Worm (Caenorhabditis elegans) whole organism, L1 larva: ENCODE data around the gene cdd-1.

ENCODE experiments used
- F16B12.6 ChIP-seq: fragments of 150-350 bp; optimal IDR thresholded peaks from 2 replicates; lab custom pipeline; 2014; ENCODE audit warnings: missing biosample characterization, missing genetic modification characterization
- aha-1 ChIP-seq: fragments of 150-350 bp; optimal IDR thresholded peaks from 2 replicates; lab custom pipeline; 2014; ENCODE audit warnings: missing biosample characterization, missing genetic modification characterization
- alr-1 ChIP-seq: fragments of 200-800 bp; sonication (Bioruptor generic); optimal IDR thresholded peaks from 2 replicates; lab custom pipeline; 2018; ENCODE audit warnings: borderline replicate concordance, mild to moderate bottlenecking, missing genetic modification characterization, missing compliant biosample characterization
- aly-2 ChIP-seq: fragments of 150-350 bp; optimal IDR thresholded peaks from 2 replicates; lab custom pipeline; 2014; ENCODE audit warnings: missing biosample characterization, missing genetic modification characterization
- ama-1 ChIP-seq: fragments of 150-350 bp; optimal IDR thresholded peaks from 2 replicates; lab custom pipeline; 2014
- ceh-8 ChIP-seq: fragments of 200-800 bp; sonication (Bioruptor generic); optimal IDR thresholded peaks from 2 replicates; lab custom pipeline; 2018; ENCODE audit warnings: mild to moderate bottlenecking, missing genetic modification characterization, moderate library complexity, missing compliant biosample characterization
- ceh-82 ChIP-seq, 3 experiments: fragments of 150-350 bp in 1 of 3; sonication (generic microtip) in 2 of 3; optimal IDR thresholded peaks; 2 replicates each; lab custom pipeline; 2014 to 2017; ENCODE audit warnings: missing biosample characterization in 3 of 3, missing genetic modification characterization in 3 of 3
- ceh-88 ChIP-seq: fragments of 200-800 bp; sonication (Bioruptor generic); IDR thresholded peaks from 2 replicates; pipeline ENCODE4 v1.3.6; 2022; ENCODE audit warnings: missing genetic modification characterization, missing compliant biosample characterization
- ceh-90 ChIP-seq: sonication (generic microtip); optimal IDR thresholded peaks from 2 replicates; lab custom pipeline; 2016; ENCODE audit warnings: missing genetic modification characterization, missing compliant biosample characterization
- ces-1 ChIP-seq: fragments of 150-350 bp; optimal IDR thresholded peaks from 2 replicates; lab custom pipeline; 2014; ENCODE audit warnings: missing biosample characterization, missing genetic modification reagents, missing genetic modification characterization
- dsc-1 ChIP-seq: sonication (generic microtip); optimal IDR thresholded peaks from 2 replicates; lab custom pipeline; 2016; ENCODE audit warnings: mild to moderate bottlenecking, missing genetic modification characterization, missing compliant biosample characterization
- efl-3 ChIP-seq: fragments of 200-800 bp; sonication (Bioruptor generic); optimal IDR thresholded peaks from 2 replicates; lab custom pipeline; 2018; ENCODE audit warnings: mild to moderate bottlenecking, missing genetic modification characterization, missing compliant biosample characterization
- egl-27 ChIP-seq, 2 experiments: fragments of 150-350 bp in 1 of 2; sonication (generic microtip); optimal IDR thresholded peaks; 3 replicates each; lab custom pipeline; 2017 to 2018; ENCODE audit warnings: missing biosample characterization in 2 of 2, missing genetic modification characterization in 2 of 2, missing genetic modification reagents in 2 of 2
- elt-2 ChIP-seq: sonication (generic microtip); optimal IDR thresholded peaks from 2 replicates; lab custom pipeline; 2016; ENCODE audit warnings: missing genetic modification characterization, mild to moderate bottlenecking, inconsistent platforms, missing compliant biosample characterization, missing genetic modification reagents
- elt-3 ChIP-seq, 6 experiments: fragments of 150-350 bp in 1 of 6; sonication (generic microtip); optimal IDR thresholded peaks; 2 replicates each; lab custom pipeline; 2017 to 2018; ENCODE audit warnings: missing biosample characterization in 6 of 6, missing genetic modification characterization in 6 of 6, inconsistent platforms in 1 of 6
- ets-5 ChIP-seq: fragments of 200-800 bp; sonication (Bioruptor generic); IDR thresholded peaks from 2 replicates; pipeline ENCODE4 v1.3.6; 2022; ENCODE audit warnings: missing genetic modification characterization, missing compliant biosample characterization
- fkh-10 ChIP-seq: sonication (generic microtip); optimal IDR thresholded peaks from 2 replicates; lab custom pipeline; 2017; ENCODE audit warnings: missing biosample characterization, missing genetic modification reagents, missing genetic modification characterization
- fkh-4 ChIP-seq: sonication (generic microtip); optimal IDR thresholded peaks from 2 replicates; lab custom pipeline; 2016; ENCODE audit warnings: missing compliant biosample characterization, missing genetic modification characterization, borderline replicate concordance
- fos-1 ChIP-seq: fragments of 150-350 bp; optimal IDR thresholded peaks from 2 replicates; lab custom pipeline; 2014; ENCODE audit warnings: missing biosample characterization, missing genetic modification characterization
- hlh-17 ChIP-seq: fragments of 200-800 bp; sonication (Bioruptor generic); optimal IDR thresholded peaks from 2 replicates; lab custom pipeline; 2018; ENCODE audit warnings: missing genetic modification characterization, mild to moderate bottlenecking, missing compliant biosample characterization, moderate library complexity, borderline replicate concordance
- hlh-4 ChIP-seq: sonication (generic microtip); optimal IDR thresholded peaks from 2 replicates; lab custom pipeline; 2016; ENCODE audit warnings: mild to moderate bottlenecking, missing genetic modification characterization, missing compliant biosample characterization
- irx-1 ChIP-seq: sonication (generic microtip); optimal IDR thresholded peaks from 2 replicates; lab custom pipeline; 2016; ENCODE audit warnings: missing genetic modification characterization, missing compliant biosample characterization
- isw-1 ChIP-seq: fragments of 200-800 bp; sonication (Bioruptor generic); IDR thresholded peaks from 2 replicates; pipeline ENCODE4 v1.3.6; 2022; ENCODE audit warnings: missing genetic modification characterization, missing compliant biosample characterization
- jun-1 ChIP-seq: fragments of 150-350 bp; optimal IDR thresholded peaks from 2 replicates; lab custom pipeline; 2014; ENCODE audit warnings: missing biosample characterization, missing genetic modification reagents, missing genetic modification characterization
- lin-13 ChIP-seq: fragments of 150-350 bp; optimal IDR thresholded peaks from 2 replicates; lab custom pipeline; 2014; ENCODE audit warnings: missing biosample characterization, missing genetic modification reagents, missing genetic modification characterization
- lin-14 ChIP-seq: fragments of 200-800 bp; sonication (Bioruptor generic); optimal IDR thresholded peaks from 2 replicates; lab custom pipeline; 2018; ENCODE audit warnings: mild to moderate bottlenecking, missing genetic modification characterization, moderate library complexity, missing compliant biosample characterization
- lin-15B ChIP-seq: fragments of 150-350 bp; sonication (generic microtip); optimal IDR thresholded peaks from 3 replicates; lab custom pipeline; 2014; ENCODE audit warnings: missing biosample characterization, missing genetic modification characterization
- lin-35 ChIP-seq, 2 experiments: fragments of 150-350 bp; optimal IDR thresholded peaks; 2 replicates each; lab custom pipeline; 2014; ENCODE audit warnings: missing biosample characterization in 2 of 2, missing genetic modification characterization in 2 of 2, missing genetic modification reagents in 2 of 2
- lin-39 ChIP-seq: fragments of 150-350 bp; optimal IDR thresholded peaks from 2 replicates; lab custom pipeline; 2014; ENCODE audit warnings: missing biosample characterization, missing genetic modification reagents, missing genetic modification characterization
- lsy-2 ChIP-seq, 2 experiments: fragments of 150-350 bp; optimal IDR thresholded peaks; 2 replicates each; lab custom pipeline; 2014; ENCODE audit warnings: missing biosample characterization in 2 of 2, missing genetic modification characterization in 2 of 2
- mab-9 ChIP-seq: fragments of 200-800 bp; sonication (Bioruptor generic); IDR thresholded peaks from 2 replicates; pipeline ENCODE4 v1.3.6; 2022; ENCODE audit warnings: missing genetic modification reagents, missing genetic modification characterization, missing compliant biosample characterization
- nhr-19 ChIP-seq: fragments of 200-800 bp; sonication (Bioruptor generic); conservative IDR thresholded peaks from 2 replicates; pipeline ENCODE4 v1.3.6; 2022; ENCODE audit warnings: missing genetic modification characterization, missing compliant biosample characterization
- nhr-20 ChIP-seq: sonication (generic microtip); optimal IDR thresholded peaks from 2 replicates; lab custom pipeline; 2016; ENCODE audit warnings: mild to moderate bottlenecking, missing genetic modification characterization, missing compliant biosample characterization
- nhr-237 ChIP-seq: fragments of 150-350 bp; optimal IDR thresholded peaks from 2 replicates; lab custom pipeline; 2014; ENCODE audit warnings: missing biosample characterization, missing genetic modification characterization
- nhr-28 ChIP-seq: fragments of 150-350 bp; optimal IDR thresholded peaks from 2 replicates; lab custom pipeline; 2014; ENCODE audit warnings: missing biosample characterization, missing genetic modification characterization
- nhr-76 ChIP-seq: sonication (generic microtip); optimal IDR thresholded peaks from 2 replicates; lab custom pipeline; 2017; ENCODE audit warnings: missing biosample characterization, missing genetic modification characterization
- nhr-90 ChIP-seq: sonication (generic microtip); optimal IDR thresholded peaks from 2 replicates; lab custom pipeline; 2016; ENCODE audit warnings: mild to moderate bottlenecking, missing genetic modification characterization, missing compliant biosample characterization; ENCODE audit not compliant: poor library complexity
- pag-3 ChIP-seq: sonication (generic microtip); optimal IDR thresholded peaks from 2 replicates; lab custom pipeline; 2017; ENCODE audit warnings: missing genetic modification characterization, mild to moderate bottlenecking, missing compliant biosample characterization, antibody characterized with exemption, borderline replicate concordance; ENCODE audit not compliant: insufficient read depth
- pax-3 ChIP-seq: fragments of 200-800 bp; sonication (Bioruptor generic); optimal IDR thresholded peaks from 2 replicates; lab custom pipeline; 2018; ENCODE audit warnings: mild to moderate bottlenecking, missing genetic modification characterization, moderate library complexity, missing compliant biosample characterization
- pqm-1 ChIP-seq: sonication (generic microtip); optimal IDR thresholded peaks from 3 replicates; lab custom pipeline; 2017; ENCODE audit warnings: missing biosample characterization, missing genetic modification characterization
- rnt-1 ChIP-seq: sonication (generic microtip); optimal IDR thresholded peaks from 2 replicates; lab custom pipeline; 2016; ENCODE audit warnings: mild to moderate bottlenecking, missing genetic modification characterization, moderate library complexity, missing compliant biosample characterization
- skn-1 ChIP-seq: fragments of 150-350 bp; optimal IDR thresholded peaks from 2 replicates; lab custom pipeline; 2014; ENCODE audit warnings: missing biosample characterization, missing genetic modification characterization
- snu-23 ChIP-seq: sonication (generic microtip); optimal IDR thresholded peaks from 2 replicates; lab custom pipeline; 2016; ENCODE audit warnings: missing genetic modification characterization, missing compliant biosample characterization
- sup-37 ChIP-seq: fragments of 200-800 bp; sonication (Bioruptor generic); optimal IDR thresholded peaks from 2 replicates; lab custom pipeline; 2018; ENCODE audit warnings: mild to moderate bottlenecking, missing genetic modification characterization, missing compliant biosample characterization
- tbx-2 ChIP-seq: sonication (generic microtip); optimal IDR thresholded peaks from 2 replicates; lab custom pipeline; 2016; ENCODE audit warnings: missing genetic modification characterization, missing compliant biosample characterization
- unc-130 ChIP-seq: fragments of 150-350 bp; optimal IDR thresholded peaks from 2 replicates; lab custom pipeline; 2017; ENCODE audit warnings: missing biosample characterization, missing genetic modification characterization, inconsistent platforms
- unc-30 ChIP-seq: sonication (generic microtip); optimal IDR thresholded peaks from 2 replicates; lab custom pipeline; 2017; ENCODE audit warnings: missing biosample characterization, missing genetic modification characterization
- unc-62 ChIP-seq: fragments of 150-350 bp; optimal IDR thresholded peaks from 2 replicates; lab custom pipeline; 2014; ENCODE audit warnings: missing biosample characterization, missing genetic modification reagents, missing genetic modification characterization
- unc-86 ChIP-seq: sonication (generic microtip); optimal IDR thresholded peaks from 2 replicates; lab custom pipeline; 2016; ENCODE audit warnings: missing genetic modification characterization, missing compliant biosample characterization
- unc-98 ChIP-seq: fragments of 200-800 bp; sonication (Bioruptor generic); IDR thresholded peaks from 2 replicates; pipeline ENCODE4 v1.3.6; 2022; ENCODE audit warnings: missing genetic modification characterization, missing compliant biosample characterization
- zag-1 ChIP-seq: fragments of 150-350 bp; optimal IDR thresholded peaks from 2 replicates; lab custom pipeline; 2014; ENCODE audit warnings: missing biosample characterization, missing genetic modification characterization
- zip-4 ChIP-seq: fragments of 200-800 bp; sonication (Bioruptor generic); optimal IDR thresholded peaks from 2 replicates; lab custom pipeline; 2018; ENCODE audit warnings: mild to moderate bottlenecking, missing genetic modification characterization, moderate library complexity, missing compliant biosample characterization
- ztf-4 ChIP-seq: fragments of 150-350 bp; optimal IDR thresholded peaks from 2 replicates; lab custom pipeline; 2014; ENCODE audit warnings: missing biosample characterization, missing genetic modification characterization

The cdd-1 gene

ce11 chrX:8163555-8163954 lies 47.4 kb downstream of the cdd-1 start:
- TF ChIP-seq pax-3 (tag; lab: Kevin White, UChicago) (no peak), nhr-28 (tag; lab: Kevin White, UChicago) (no peak), ets-5 (GFP tag; lab: Robert Waterston, UW) (no peak), efl-3 (GFP tag; lab: Kevin White, UChicago) (no peak), aha-1 (tag; lab: Kevin White, UChicago) (no peak), lin-14 (peak; percentile 88), irx-1 (tag; lab: Kevin White, UChicago) (no peak), nhr-19 (GFP tag; lab: Robert Waterston, UW) (peak; percentile 29; the same call in 1 of the 2 replicates), fkh-10 (GFP tag; lab: Kevin White, UChicago) (peak; percentile 62), elt-2 (tag; lab: Kevin White, UChicago) (no peak), dsc-1 (tag; lab: Kevin White, UChicago) (peak; percentile 39), mab-9 (GFP tag; lab: Robert Waterston, UW) (no peak), alr-1 (no peak), snu-23 (GFP tag; lab: Kevin White, UChicago) (peak; percentile 15), pag-3 (no peak), rnt-1 (tag; lab: Kevin White, UChicago) (no peak), egl-27 (tag; optimal IDR thresholded peaks at IDR 0.05; lab: Kevin White, UChicago) (no peak), nhr-76 (tag; lab: Kevin White, UChicago) (no peak), unc-62 (GFP tag; lab: Kevin White, UChicago) (no peak), hlh-4 (tag; lab: Kevin White, UChicago) (no peak), nhr-20 (tag; lab: Kevin White, UChicago) (no peak), zag-1 (tag; lab: Kevin White, UChicago) (no peak), ceh-8 (GFP tag; lab: Kevin White, UChicago) (peak; percentile 89), elt-3 (tag; optimal IDR thresholded peaks at IDR 0.05; lab: Kevin White, UChicago) (no peak), unc-130 (tag; lab: Kevin White, UChicago) (no peak), zip-4 (no peak), fos-1 (tag; lab: Kevin White, UChicago) (no peak), ama-1 (no peak), unc-86 (peak; percentile 30), jun-1 (tag; lab: Kevin White, UChicago) (no peak), hlh-17 (no peak), ceh-88 (GFP tag; lab: Robert Waterston, UW) (0 out of 2 replicates have a peak, but pooled peaks have one; percentile 37), tbx-2 (tag; lab: Kevin White, UChicago) (peak; percentile 7), lsy-2 (tag; optimal IDR thresholded peaks at IDR 0.05; lab: Kevin White, UChicago) (peak in 1 of 2 experiments; percentile 31), pqm-1 (tag; lab: Kevin White, UChicago) (no peak), ceh-90 (tag; lab: Kevin White, UChicago) (no peak), ceh-82 (tag; optimal IDR thresholded peaks at IDR 0.05; lab: Kevin White, UChicago) (peak; percentile 42 to 64 (median 59)), lin-35 (GFP tag; optimal IDR thresholded peaks at IDR 0.05; lab: Kevin White, UChicago) (peak in 1 of 2 experiments; percentile 27), ces-1 (GFP tag; lab: Kevin White, UChicago) (no peak), ztf-4 (tag; lab: Kevin White, UChicago) (no peak), lin-13 (GFP tag; lab: Kevin White, UChicago) (no peak), F16B12.6 (tag; lab: Kevin White, UChicago) (no peak), lin-15B (tag; lab: Kevin White, UChicago) (no peak), unc-30 (tag; lab: Kevin White, UChicago) (no peak), skn-1 (tag; lab: Kevin White, UChicago) (no peak), lin-39 (tag; lab: Kevin White, UChicago) (no peak), aly-2 (tag; lab: Kevin White, UChicago) (no peak), unc-98 (GFP tag; lab: Robert Waterston, UW) (no peak), nhr-237 (tag; lab: Kevin White, UChicago) (no peak), isw-1 (GFP tag; lab: Robert Waterston, UW) (peak; percentile 24; the same call in 1 of the 2 replicates), fkh-4 (tag; lab: Kevin White, UChicago) (no peak), nhr-90 (no peak), sup-37 (no peak)
